Fruit fly (Drosophila melanogaster) whole organism, embryonic: ENCODE data around the gene Polr3G.

ENCODE experiments used
- Blimp-1 ChIP-seq: fragments of 200-800 bp; sonication (Bioruptor generic); optimal IDR thresholded peaks from 3 replicates; lab custom pipeline; 2018; ENCODE audit warnings: missing biosample characterization, missing genetic modification characterization, mild to moderate bottlenecking, moderate library complexity, missing genetic modification reagents
- CG10543 ChIP-seq: fragments of 200-800 bp; sonication (Bioruptor generic); optimal IDR thresholded peaks from 3 replicates; lab custom pipeline; 2017; ENCODE audit warnings: missing biosample characterization, mild to moderate bottlenecking, missing genetic modification characterization, moderate library complexity
- CG11247 ChIP-seq: fragments of 200-800 bp; sonication (Bioruptor generic); IDR thresholded peaks from 2 replicates; pipeline ENCODE4 v1.3.6; 2022; ENCODE audit warnings: missing biosample characterization, missing genetic modification characterization
- CG12236 ChIP-seq: fragments of 200-800 bp; sonication (Bioruptor generic); optimal IDR thresholded peaks from 2 replicates; lab custom pipeline; 2016; ENCODE audit warnings: missing biosample characterization, missing genetic modification characterization
- CG13894 ChIP-seq: fragments of 200-800 bp; sonication (Bioruptor generic); optimal IDR thresholded peaks from 3 replicates; lab custom pipeline; 2018; ENCODE audit warnings: missing biosample characterization, mild to moderate bottlenecking, missing genetic modification characterization, moderate library complexity
- CG15601 ChIP-seq: fragments of 200-800 bp; sonication (Bioruptor generic); optimal IDR thresholded peaks from 3 replicates; lab custom pipeline; 2019; ENCODE audit warnings: missing biosample characterization, mild to moderate bottlenecking, missing genetic modification characterization, moderate library complexity
- CG16779 ChIP-seq: fragments of 200-800 bp; sonication (Bioruptor generic); IDR thresholded peaks from 2 replicates; pipeline ENCODE4 v1.3.6; 2022; ENCODE audit warnings: missing biosample characterization, missing genetic modification characterization
- CG18599 ChIP-seq: fragments of 200-800 bp; sonication (Bioruptor generic); optimal IDR thresholded peaks from 3 replicates; lab custom pipeline; 2017; ENCODE audit warnings: missing biosample characterization, missing genetic modification characterization, mild to moderate bottlenecking, moderate library complexity, missing genetic modification reagents
- CG31224 ChIP-seq: fragments of 200-800 bp; sonication (Bioruptor generic); IDR thresholded peaks from 2 replicates; pipeline ENCODE4 v1.3.6; 2022; ENCODE audit warnings: missing biosample characterization, missing genetic modification characterization
- CG32532 ChIP-seq: fragments of 200-800 bp; sonication (Bioruptor generic); IDR thresholded peaks from 2 replicates; pipeline ENCODE4 v1.3.6; 2022; ENCODE audit warnings: missing biosample characterization, missing genetic modification characterization
- CG3407 ChIP-seq: fragments of 200-800 bp; sonication (Bioruptor generic); optimal IDR thresholded peaks from 2 replicates; lab custom pipeline; 2018; ENCODE audit warnings: missing biosample characterization, mild to moderate bottlenecking, missing genetic modification characterization
- CG34422 ChIP-seq: fragments of 200-800 bp; sonication (Bioruptor generic); IDR thresholded peaks from 3 replicates; pipeline ENCODE4 v1.3.6; 2022; ENCODE audit warnings: missing biosample characterization, missing genetic modification characterization
- CG5180 ChIP-seq: fragments of 200-800 bp; sonication (Bioruptor generic); optimal IDR thresholded peaks from 3 replicates; lab custom pipeline; 2017; ENCODE audit warnings: missing biosample characterization, missing genetic modification characterization, mild to moderate bottlenecking, moderate library complexity, missing genetic modification reagents
- CG6791 ChIP-seq: fragments of 200-800 bp; sonication (Bioruptor generic); IDR thresholded peaks from 3 replicates; pipeline ENCODE4 v1.3.6; 2022; ENCODE audit warnings: missing biosample characterization, missing genetic modification characterization; ENCODE audit not compliant: partially characterized antibody
- CG8924 ChIP-seq: fragments of 200-800 bp; optimal IDR thresholded peaks from 3 replicates; lab custom pipeline; 2019; ENCODE audit warnings: missing biosample characterization, mild to moderate bottlenecking, missing genetic modification characterization, moderate library complexity
- Doc2 ChIP-seq: fragments of 200-800 bp; sonication (Bioruptor generic); IDR thresholded peaks from 2 replicates; pipeline ENCODE4 v1.3.6; 2022; ENCODE audit warnings: missing biosample characterization, missing genetic modification characterization
- Doc3 ChIP-seq: fragments of 200-800 bp; sonication (Bioruptor generic); IDR thresholded peaks from 3 replicates; pipeline ENCODE4 v1.3.6; 2022; ENCODE audit warnings: missing biosample characterization, missing genetic modification characterization; ENCODE audit not compliant: partially characterized antibody
- Fer3 ChIP-seq: fragments of 200-800 bp; sonication (Bioruptor generic); optimal IDR thresholded peaks from 2 replicates; lab custom pipeline; 2018; ENCODE audit warnings: missing biosample characterization, mild to moderate bottlenecking, missing genetic modification characterization, moderate library complexity
- H15 ChIP-seq: fragments of 200-800 bp; sonication (Bioruptor generic); IDR thresholded peaks from 3 replicates; pipeline ENCODE4 v1.3.6; 2022; ENCODE audit warnings: missing biosample characterization, missing genetic modification characterization
- H2.0 ChIP-seq: fragments of 200-800 bp; sonication (Bioruptor generic); IDR thresholded peaks from 2 replicates; pipeline ENCODE4 v1.3.6; 2022; ENCODE audit warnings: missing biosample characterization, missing genetic modification characterization
- HLH4C ChIP-seq: fragments of 200-800 bp; sonication (Bioruptor generic); IDR thresholded peaks from 3 replicates; pipeline ENCODE4 v1.3.6; 2022; ENCODE audit warnings: missing biosample characterization, missing genetic modification characterization; ENCODE audit not compliant: partially characterized antibody
- HLHmδ ChIP-seq: fragments of 200-800 bp; sonication (Bioruptor generic); optimal IDR thresholded peaks from 2 replicates; lab custom pipeline; 2018; ENCODE audit warnings: missing biosample characterization, mild to moderate bottlenecking, missing genetic modification characterization, moderate library complexity
- Mad ChIP-seq: fragments of 200-800 bp; sonication (Bioruptor generic); optimal IDR thresholded peaks from 2 replicates; lab custom pipeline; 2016; ENCODE audit warnings: missing biosample characterization, missing genetic modification characterization
- NC2α ChIP-seq: fragments of 200-800 bp; sonication (Bioruptor generic); optimal IDR thresholded peaks from 2 replicates; lab custom pipeline; 2016; ENCODE audit warnings: missing biosample characterization, missing genetic modification characterization
- Rfx ChIP-seq: fragments of 200-800 bp; sonication (Bioruptor generic); IDR thresholded peaks from 2 replicates; pipeline ENCODE4 v1.3.6; 2022; ENCODE audit warnings: missing biosample characterization, missing genetic modification characterization
- Sry-δ ChIP-seq: fragments of 200-800 bp; sonication (Bioruptor generic); optimal IDR thresholded peaks from 2 replicates; lab custom pipeline; 2016; ENCODE audit warnings: missing biosample characterization, missing genetic modification characterization
- Ssrp ChIP-seq: fragments of 200-800 bp; sonication (Bioruptor generic); optimal IDR thresholded peaks from 2 replicates; lab custom pipeline; 2018; ENCODE audit warnings: missing biosample characterization, mild to moderate bottlenecking, missing genetic modification characterization, moderate library complexity
- abd-A ChIP-seq: fragments of 200-800 bp; sonication (Bioruptor generic); optimal IDR thresholded peaks from 3 replicates; lab custom pipeline; 2019; ENCODE audit warnings: missing biosample characterization, mild to moderate bottlenecking, missing genetic modification characterization, moderate library complexity
- btn ChIP-seq: fragments of 200-800 bp; sonication (Bioruptor generic); optimal IDR thresholded peaks from 2 replicates; lab custom pipeline; 2016; ENCODE audit warnings: missing biosample characterization, missing genetic modification characterization
- cad ChIP-seq: fragments of >200 bp; optimal IDR thresholded peaks from 2 replicates; lab custom pipeline; 2017; ENCODE audit warnings: missing biosample characterization, missing genetic modification characterization
- ci ChIP-seq: fragments of 200-800 bp; sonication (Bioruptor generic); IDR thresholded peaks from 3 replicates; pipeline ENCODE4 v1.3.6; 2022; ENCODE audit warnings: missing biosample characterization, missing genetic modification characterization
- en ChIP-seq: fragments of 200-800 bp; sonication (Bioruptor generic); optimal IDR thresholded peaks from 2 replicates; lab custom pipeline; 2016; ENCODE audit warnings: missing biosample characterization, missing genetic modification characterization
- fd3F ChIP-seq: fragments of 200-800 bp; sonication (Bioruptor generic); optimal IDR thresholded peaks from 2 replicates; lab custom pipeline; 2018; ENCODE audit warnings: missing biosample characterization, mild to moderate bottlenecking, missing genetic modification characterization, moderate library complexity
- ftz-f1 ChIP-seq: fragments of 200-800 bp; sonication (Bioruptor generic); optimal IDR thresholded peaks from 2 replicates; lab custom pipeline; 2016; ENCODE audit warnings: missing biosample characterization, missing genetic modification characterization
- gfzf ChIP-seq: fragments of 200-800 bp; sonication (Bioruptor generic); optimal IDR thresholded peaks from 2 replicates; lab custom pipeline; 2016; ENCODE audit warnings: missing biosample characterization, mild to moderate bottlenecking, missing genetic modification characterization, moderate library complexity
- kah ChIP-seq: fragments of 200-800 bp; sonication (Bioruptor generic); optimal IDR thresholded peaks from 2 replicates; lab custom pipeline; 2018; ENCODE audit warnings: missing biosample characterization, mild to moderate bottlenecking, missing genetic modification characterization
- kni ChIP-seq: fragments of 200-800 bp; sonication (Bioruptor generic); optimal IDR thresholded peaks from 3 replicates; lab custom pipeline; 2017; ENCODE audit warnings: mild to moderate bottlenecking, missing biosample characterization, missing genetic modification reagents, missing genetic modification characterization
- knrl ChIP-seq: fragments of 200-800 bp; sonication (Bioruptor generic); IDR thresholded peaks from 3 replicates; pipeline ENCODE4 v1.3.6; 2022; ENCODE audit warnings: missing biosample characterization, missing genetic modification characterization; ENCODE audit not compliant: partially characterized antibody
- lmd ChIP-seq: fragments of 200-800 bp; sonication (Bioruptor generic); IDR thresholded peaks from 2 replicates; pipeline ENCODE4 v1.3.6; 2022; ENCODE audit warnings: missing biosample characterization, missing genetic modification characterization
- luna ChIP-seq: fragments of 200-800 bp; sonication (Bioruptor generic); optimal IDR thresholded peaks from 2 replicates; lab custom pipeline; 2016; ENCODE audit warnings: missing biosample characterization, missing genetic modification characterization
- mirr ChIP-seq: fragments of 200-800 bp; sonication (Bioruptor generic); optimal IDR thresholded peaks from 3 replicates; lab custom pipeline; 2018; ENCODE audit warnings: missing biosample characterization, mild to moderate bottlenecking, missing genetic modification characterization
- nerfin-1 ChIP-seq: fragments of 200-800 bp; sonication (Bioruptor generic); optimal IDR thresholded peaks from 3 replicates; lab custom pipeline; 2019; ENCODE audit warnings: missing biosample characterization, mild to moderate bottlenecking, missing genetic modification characterization, moderate library complexity
- nerfin-2 ChIP-seq: fragments of 200-800 bp; sonication (Bioruptor generic); IDR thresholded peaks from 2 replicates; pipeline ENCODE4 v1.3.6; 2022; ENCODE audit warnings: missing biosample characterization, missing genetic modification characterization; ENCODE audit not compliant: partially characterized antibody
- pb ChIP-seq: fragments of 200-800 bp; sonication (Bioruptor generic); optimal IDR thresholded peaks from 3 replicates; lab custom pipeline; 2016; ENCODE audit warnings: missing biosample characterization, missing genetic modification characterization
- rib ChIP-seq: fragments of 200-800 bp; sonication (Bioruptor generic); IDR thresholded peaks from 2 replicates; pipeline ENCODE4 v1.3.6; 2022; ENCODE audit warnings: missing biosample characterization, missing genetic modification characterization
- sens-2 ChIP-seq: fragments of 200-800 bp; sonication (Bioruptor generic); IDR thresholded peaks from 2 replicates; pipeline ENCODE4 v1.3.6; 2022; ENCODE audit warnings: missing biosample characterization, missing genetic modification characterization
- sob ChIP-seq: fragments of 200-800 bp; sonication (Bioruptor generic); IDR thresholded peaks from 2 replicates; pipeline ENCODE4 v1.3.6; 2022; ENCODE audit warnings: missing biosample characterization, missing genetic modification characterization
- tap ChIP-seq: fragments of 200-800 bp; optimal IDR thresholded peaks from 3 replicates; lab custom pipeline; 2019; ENCODE audit warnings: missing biosample characterization, mild to moderate bottlenecking, missing genetic modification characterization, moderate library complexity
- vvl ChIP-seq: fragments of 200-800 bp; sonication (Bioruptor generic); IDR thresholded peaks from 2 replicates; pipeline ENCODE4 v1.3.6; 2022; ENCODE audit warnings: missing biosample characterization, missing genetic modification characterization
- wor ChIP-seq: fragments of 200-800 bp; sonication (Bioruptor generic); IDR thresholded peaks from 2 replicates; pipeline ENCODE4 v1.3.6; 2022; ENCODE audit warnings: missing biosample characterization, missing genetic modification characterization
- yki ChIP-seq: fragments of >200 bp; optimal IDR thresholded peaks from 3 replicates; lab custom pipeline; 2018

Gene Polr3G

DNA sequence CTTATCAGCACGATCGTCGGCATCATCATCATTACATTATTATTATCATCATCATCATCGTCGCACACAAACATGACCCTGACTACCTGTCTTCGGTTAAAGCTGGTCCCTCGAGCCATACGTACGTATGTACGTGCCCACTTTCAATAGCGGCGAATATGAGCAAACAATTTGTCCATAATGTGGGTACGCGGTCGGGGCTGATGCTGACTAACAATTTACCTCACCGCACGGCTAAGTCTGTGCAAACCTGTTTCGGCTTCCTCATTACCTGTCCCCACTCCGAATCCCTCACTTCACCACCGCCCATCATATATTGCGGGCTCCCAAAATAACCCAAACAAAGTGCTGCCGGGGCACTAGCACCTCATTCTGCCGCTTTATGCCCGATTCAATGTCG, 3.5 kb upstream of the Polr3G start (continued):
- peak; percentile 13; the same call in 1 of the 2 replicates for TF ChIP-seq vvl
- TF ChIP-seq mirr (GFP tag; lab: Kevin White, UChicago) = peak; percentile 67
- TF ChIP-seq kni (GFP tag; lab: Kevin White, UChicago) = peak; percentile 15
- TF ChIP-seq ftz-f1 = peak; percentile 21
- TF ChIP-seq CG11247 (GFP tag; lab: Robert Waterston, UW) = no peak
- TF ChIP-seq CG32532 = 0 out of 2 replicates have a peak, but pooled peaks have one; percentile 10
- no peak for TF ChIP-seq en (GFP tag; lab: Kevin White, UChicago)
- peak; percentile 81 for TF ChIP-seq CG10543 (GFP tag; lab: Kevin White, UChicago)
- TF ChIP-seq CG3407 (GFP tag; lab: Kevin White, UChicago) = no peak
- TF ChIP-seq sens-2 (GFP tag; lab: Robert Waterston, UW) = no peak
- TF ChIP-seq CG16779 (GFP tag; lab: Robert Waterston, UW) = 0 out of 2 replicates have a peak, but pooled peaks have one; percentile 9
- no peak for TF ChIP-seq H15
- peak; percentile 43; the same call in 1 of the 2 replicates for TF ChIP-seq rib (GFP tag; lab: Robert Waterston, UW)
- no peak for TF ChIP-seq Doc2
- peak; percentile 5; the same call in 1 of the 2 replicates for TF ChIP-seq Rfx (GFP tag; lab: Robert Waterston, UW)
- 0 out of 3 replicates have a peak, but pooled peaks have one; percentile 29 for TF ChIP-seq HLH4C
- no peak for TF ChIP-seq kah (GFP tag; lab: Kevin White, UChicago)
- peak; percentile 18 for TF ChIP-seq Blimp-1 (GFP tag; lab: Kevin White, UChicago)
- no peak for TF ChIP-seq Doc3
- TF ChIP-seq abd-A = peak; percentile 39

DNA sequence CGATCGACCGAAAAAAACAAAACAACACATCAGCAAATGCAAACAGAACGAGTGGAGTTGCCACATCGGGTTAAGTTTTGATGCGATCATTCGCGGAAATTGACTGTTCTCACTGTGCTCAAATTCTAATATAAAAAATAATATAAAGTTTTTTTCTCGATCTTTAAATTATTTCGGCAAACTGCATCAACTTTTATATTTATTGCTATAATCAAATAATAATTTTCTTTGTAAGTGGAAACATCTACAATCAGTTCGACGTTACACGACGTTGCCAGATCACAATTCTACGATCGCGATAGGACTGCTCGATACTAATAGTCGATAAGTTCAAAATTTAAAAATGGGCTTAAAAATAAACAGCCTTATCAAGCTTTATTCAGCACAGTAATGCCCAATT, 1.8 kb upstream of the Polr3G start, which contains the start of gene Gorab:
TSS of gene Gorab (minus strand) at position 58 of the 400 bp plus-strand sequence.
- peak; percentile 66 for TF ChIP-seq knrl (GFP tag; lab: Robert Waterston, UW)
- TF ChIP-seq nerfin-2 (GFP tag; lab: Robert Waterston, UW) = no peak
- peak; percentile 37 for TF ChIP-seq CG5180 (GFP tag; lab: Kevin White, UChicago)
- TF ChIP-seq cad (GFP tag; lab: Kevin White, UChicago) = no peak
- TF ChIP-seq luna (GFP tag; lab: Kevin White, UChicago) = peak; percentile 37
- TF ChIP-seq sob (GFP tag; lab: Robert Waterston, UW) = peak; percentile 94
- TF ChIP-seq btn (GFP tag; lab: Kevin White, UChicago) = peak; percentile 8
- TF ChIP-seq gfzf (GFP tag; lab: Kevin White, UChicago) = peak; percentile 20
- TF ChIP-seq nerfin-1 (tag; lab: Kevin White, UChicago) = peak; percentile 54
- TF ChIP-seq CG31224 (GFP tag; lab: Robert Waterston, UW) = peak; percentile 89
- TF ChIP-seq wor (GFP tag; lab: Robert Waterston, UW) = peak; percentile 93
- TF ChIP-seq yki (lab: Kevin White, UChicago) = no peak
- no peak for TF ChIP-seq NC2α (GFP tag; lab: Kevin White, UChicago)
- peak; percentile 69 for TF ChIP-seq tap (tag; lab: Kevin White, UChicago)
- TF ChIP-seq HLHmδ (GFP tag; lab: Kevin White, UChicago) = no peak
- peak; percentile 92 for TF ChIP-seq Ssrp (tag; lab: Kevin White, UChicago)
- peak; percentile 92 for TF ChIP-seq Mad (GFP tag; lab: Kevin White, UChicago)
- TF ChIP-seq Fer3 (tag; lab: Kevin White, UChicago) = peak; percentile 87
- TF ChIP-seq CG13894 (tag; lab: Kevin White, UChicago) = peak; percentile 27
- TF ChIP-seq CG8924 (tag; lab: Kevin White, UChicago) = peak; percentile 85
- TF ChIP-seq fd3F (GFP tag; lab: Kevin White, UChicago) = peak; percentile 86
- TF ChIP-seq pb (GFP tag; lab: Kevin White, UChicago) = no peak
- TF ChIP-seq CG34422 (GFP tag; lab: Robert Waterston, UW) = peak; percentile 97
- TF ChIP-seq CG12236 = peak; percentile 32
- TF ChIP-seq H2.0 (GFP tag; lab: Robert Waterston, UW) = peak; percentile 95
- peak; percentile 86 for TF ChIP-seq CG15601
- TF ChIP-seq CG6791 (GFP tag; lab: Robert Waterston, UW) = peak; percentile 52; the same call in 1 of the 3 replicates
- peak; percentile 94 for TF ChIP-seq ci (GFP tag; lab: Robert Waterston, UW)
- TF ChIP-seq lmd = peak; percentile 94
- peak; percentile 61 for TF ChIP-seq Sry-δ
- TF ChIP-seq CG18599 = peak; percentile 80
